Fruit fly (Drosophila melanogaster) S2 (cell line): ENCODE results near the gene Graf.

Experiments
- CG8478 ChIP-seq: fragments of >200 bp; optimal IDR thresholded peaks from 2 replicates; lab custom pipeline; 2018
- CTCF ChIP-seq, 2 experiments: fragments of >200 bp; optimal IDR thresholded peaks; 2 replicates each; lab custom pipeline; 2018

The Graf gene

dm6 chrX:15740288-15740726 lies 20.2 kb downstream of the Graf start:
- no peak for TF ChIP-seq CTCF (optimal IDR thresholded peaks at IDR 0.05; lab: Kevin White, UChicago)
- no peak for TF ChIP-seq CG8478 (lab: Kevin White, UChicago)

dm6 chrX:15738890-15739550 lies 21.5 kb downstream of the Graf start, which contains the start of the genes CG11679 and CG8206:
Gene CG11679 (minus strand): TSS chrX:15738954.
Gene CG8206 (plus strand): TSS chrX:15739230.
- no peak for TF ChIP-seq CG8478 (lab: Kevin White, UChicago)
- no peak for TF ChIP-seq CTCF (optimal IDR thresholded peaks at IDR 0.05; lab: Kevin White, UChicago)

- TF ChIP-seq CG8478 (lab: Kevin White, UChicago): no peak
- TF ChIP-seq CTCF (optimal IDR thresholded peaks at IDR 0.05; lab: Kevin White, UChicago): no peak
These were observed 23.4 kb downstream of the Graf start, which contains the start of gene Arp6 for dm6 chrX:15737110-15737509. Gene Arp6 (minus strand): TSS chrX:15737120.

dm6 chrX:15733995-15734394 lies 26.5 kb downstream of the Graf start, which contains the start of the genes CG12379 and MagR:
Gene CG12379 (minus strand): TSS chrX:15733996.
Gene MagR (plus strand): TSS chrX:15734270.
- TF ChIP-seq CTCF (optimal IDR thresholded peaks at IDR 0.05; lab: Kevin White, UChicago) (no peak), CG8478 (lab: Kevin White, UChicago) (no peak)

- TF ChIP-seq CG8478 (lab: Kevin White, UChicago) (no peak), CTCF (optimal IDR thresholded peaks at IDR 0.05; lab: Kevin White, UChicago) (no peak)
These were observed 27.2 kb downstream of the Graf start for dm6 chrX:15733192-15733892.

dm6 chrX:15731968-15732367 lies 28.6 kb downstream of the Graf start, which contains the start of gene CG8191:
Gene CG8191 (plus strand): TSS chrX:15732178.
- TF ChIP-seq CTCF (optimal IDR thresholded peaks at IDR 0.05; lab: Kevin White, UChicago) (no peak), CG8478 (lab: Kevin White, UChicago) (no peak)

dm6 chrX:15712409-15712808 lies 48.1 kb downstream of the Graf start, which contains the start of gene HUWE1:
Gene HUWE1 (plus strand): TSS chrX:15712628.
- no peak for TF ChIP-seq CG8478 (lab: Kevin White, UChicago)
- TF ChIP-seq CTCF (optimal IDR thresholded peaks at IDR 0.05; lab: Kevin White, UChicago): no peak

dm6 chrX:15710751-15711179 lies 49.8 kb downstream of the Graf start:
- TF ChIP-seq CTCF (optimal IDR thresholded peaks at IDR 0.05; lab: Kevin White, UChicago): no peak
- TF ChIP-seq CG8478 (lab: Kevin White, UChicago): no peak

dm6 chrX:15709984-15710750 lies 50.4 kb downstream of the Graf start, which contains the start of the genes CG9281 and CG15601:
Gene CG9281 (minus strand): TSS chrX:15710539.
Gene CG15601 (plus strand): TSS chrX:15710647.
- TF ChIP-seq CG8478 (lab: Kevin White, UChicago) (no peak), CTCF (optimal IDR thresholded peaks at IDR 0.05; lab: Kevin White, UChicago) (peak in 1 of 2 experiments; percentile 17)

dm6 chrX:15709624-15709983 lies 50.9 kb downstream of the Graf start:
- TF ChIP-seq CTCF (optimal IDR thresholded peaks at IDR 0.05; lab: Kevin White, UChicago) (no peak), CG8478 (lab: Kevin White, UChicago) (no peak)

- TF ChIP-seq CTCF (optimal IDR thresholded peaks at IDR 0.05; lab: Kevin White, UChicago): no peak
- no peak for TF ChIP-seq CG8478 (lab: Kevin White, UChicago)
These were observed 56.8 kb downstream of the Graf start, which contains the start of the genes Pis and Hap40 for dm6 chrX:15703720-15704206. Gene Pis (minus strand): TSS chrX:15703770. Gene Hap40 (plus strand): TSS chrX:15704125.
